Worm (Caenorhabditis elegans): ENCODE measurements around the gene tag-329.

ce11 chrV:9539638-9540037, 4.9 kb downstream of the tag-329 start, which contains the start of gene C50F4.12:
- TF ChIP-seq ceh-36 (tag; optimal IDR thresholded peaks at IDR 0.05) (no peak), hmg-4 (GFP tag; optimal IDR thresholded peaks at IDR 0.05) (no peak), flt-1 (GFP tag; IDR thresholded peaks at IDR 0.05) (no peak), sea-1 (GFP tag; conservative IDR thresholded peaks at IDR 0.05) (no peak), ama-1 (optimal IDR thresholded peaks at IDR 0.05) (no peak), pes-1 (GFP tag; IDR thresholded peaks at IDR 0.05) (no peak), hmbx-1 (tag; optimal IDR thresholded peaks at IDR 0.05) (no peak), tra-4 (tag; optimal IDR thresholded peaks at IDR 0.05) (no peak), F13C5.2 (tag; optimal IDR thresholded peaks at IDR 0.05) (no peak), tbx-11 (GFP tag; IDR thresholded peaks at IDR 0.05) (no peak)
